Fruit fly (Drosophila melanogaster): ENCODE measurements around the gene Atg8a.
A peak's percentile ranks its signal among the peaks of the same experiment; 100 is the strongest.

The Atg8a gene

dm6 chrX:10738151-10738430, 30.0 kb downstream of the Atg8a start:
- TF ChIP-seq Clk (GFP tag; optimal IDR thresholded peaks at IDR 0.05) (no peak), CG14711 (tag; optimal IDR thresholded peaks at IDR 0.05) (no peak), CG7101 (tag; optimal IDR thresholded peaks at IDR 0.05) (no peak), ovo (GFP tag; optimal IDR thresholded peaks at IDR 0.05) (no peak), Crg-1 (GFP tag; optimal IDR thresholded peaks at IDR 0.05) (no peak), pad (GFP tag; optimal IDR thresholded peaks at IDR 0.05) (no peak), CG7045 (GFP tag; optimal IDR thresholded peaks at IDR 0.05) (no peak), Hr96 (GFP tag; optimal IDR thresholded peaks at IDR 0.05) (no peak), CG1620 (GFP tag; optimal IDR thresholded peaks at IDR 0.05) (no peak), tj (GFP tag; optimal IDR thresholded peaks at IDR 0.05) (no peak), cic (GFP tag; optimal IDR thresholded peaks at IDR 0.05) (no peak), cnc (optimal IDR thresholded peaks at IDR 0.05) (no peak), bab1 (GFP tag; optimal IDR thresholded peaks at IDR 0.05) (no peak)

- TF ChIP-seq bab1 (GFP tag; optimal IDR thresholded peaks at IDR 0.05): no peak
- peak; percentile 42 for TF ChIP-seq CG5204 (GFP tag; optimal IDR thresholded peaks at IDR 0.05)
- peak; percentile 40 for TF ChIP-seq CG7045 (GFP tag; optimal IDR thresholded peaks at IDR 0.05)
- TF ChIP-seq Hr96 (GFP tag; optimal IDR thresholded peaks at IDR 0.05): peak; percentile 47
- no peak for TF ChIP-seq CG1620 (GFP tag; optimal IDR thresholded peaks at IDR 0.05)
- TF ChIP-seq tj (GFP tag; optimal IDR thresholded peaks at IDR 0.05): peak; percentile 15
- peak; percentile 31 for TF ChIP-seq CG12768 (GFP tag; optimal IDR thresholded peaks at IDR 0.05)
- TF ChIP-seq kay (GFP tag; ENCODE audit: borderline replicate concordance): no peak
- TF ChIP-seq Crg-1 (GFP tag; optimal IDR thresholded peaks at IDR 0.05): no peak
- TF ChIP-seq CG33017 (tag; optimal IDR thresholded peaks at IDR 0.05): peak; percentile 31
- peak; percentile 61 for TF ChIP-seq CG14711 (tag; optimal IDR thresholded peaks at IDR 0.05)
- peak; percentile 63 for TF ChIP-seq CG7101 (tag; optimal IDR thresholded peaks at IDR 0.05)
- TF ChIP-seq cic (GFP tag; optimal IDR thresholded peaks at IDR 0.05): no peak
- no peak for TF ChIP-seq cnc (optimal IDR thresholded peaks at IDR 0.05)
- peak; percentile 72 for TF ChIP-seq Clk (GFP tag; optimal IDR thresholded peaks at IDR 0.05)
- no peak for TF ChIP-seq ovo (GFP tag; optimal IDR thresholded peaks at IDR 0.05)
- no peak for TF ChIP-seq toe (GFP tag; optimal IDR thresholded peaks at IDR 0.05)
- no peak for TF ChIP-seq pad (GFP tag; optimal IDR thresholded peaks at IDR 0.05)
- peak; percentile 37 for TF ChIP-seq CG11617 (GFP tag; optimal IDR thresholded peaks at IDR 0.05)
- peak; percentile 26 for TF ChIP-seq Mnt (GFP tag; optimal IDR thresholded peaks at IDR 0.05)
Measured at dm6 chrX:10737422-10738150, 30.6 kb downstream of the Atg8a start.

dm6 chrX:10735682-10736353, 32.3 kb downstream of the Atg8a start:
- TF ChIP-seq kay (GFP tag; ENCODE audit: borderline replicate concordance) (peak; percentile 84), Hr96 (GFP tag; optimal IDR thresholded peaks at IDR 0.05) (peak; percentile 39), pad (GFP tag; optimal IDR thresholded peaks at IDR 0.05) (peak; percentile 33), Mnt (GFP tag; optimal IDR thresholded peaks at IDR 0.05) (peak; percentile 44), tj (GFP tag; optimal IDR thresholded peaks at IDR 0.05) (peak; percentile 83), CG7101 (tag; optimal IDR thresholded peaks at IDR 0.05) (peak; percentile 66), CG12768 (GFP tag; optimal IDR thresholded peaks at IDR 0.05) (peak; percentile 53), toe (GFP tag; optimal IDR thresholded peaks at IDR 0.05) (peak; percentile 44), CG33017 (tag; optimal IDR thresholded peaks at IDR 0.05) (peak; percentile 11), cnc (optimal IDR thresholded peaks at IDR 0.05) (no peak), Crg-1 (GFP tag; optimal IDR thresholded peaks at IDR 0.05) (no peak), cic (GFP tag; optimal IDR thresholded peaks at IDR 0.05) (peak; percentile 82), CG5204 (GFP tag; optimal IDR thresholded peaks at IDR 0.05) (peak; percentile 64), CG1620 (GFP tag; optimal IDR thresholded peaks at IDR 0.05) (no peak), CG14711 (tag; optimal IDR thresholded peaks at IDR 0.05) (peak; percentile 36), ovo (GFP tag; optimal IDR thresholded peaks at IDR 0.05) (peak; percentile 46), bab1 (GFP tag; optimal IDR thresholded peaks at IDR 0.05) (no peak), Clk (GFP tag; optimal IDR thresholded peaks at IDR 0.05) (no peak), CG11617 (GFP tag; optimal IDR thresholded peaks at IDR 0.05) (peak; percentile 55), CG7045 (GFP tag; optimal IDR thresholded peaks at IDR 0.05) (peak; percentile 30)

dm6 chrX:10734763-10735681, 33.1 kb downstream of the Atg8a start:
- TF ChIP-seq cic (GFP tag; optimal IDR thresholded peaks at IDR 0.05) (no peak), CG14711 (tag; optimal IDR thresholded peaks at IDR 0.05) (peak; percentile 60), CG12768 (GFP tag; optimal IDR thresholded peaks at IDR 0.05) (no peak), Clk (GFP tag; optimal IDR thresholded peaks at IDR 0.05) (no peak), pad (GFP tag; optimal IDR thresholded peaks at IDR 0.05) (no peak), Crg-1 (GFP tag; optimal IDR thresholded peaks at IDR 0.05) (no peak), CG7101 (tag; optimal IDR thresholded peaks at IDR 0.05) (peak; percentile 56), kay (GFP tag; ENCODE audit: borderline replicate concordance) (peak; percentile 6)

dm6 chrX:10732733-10733455, 35.2 kb downstream of the Atg8a start:
- TF ChIP-seq bab1 (GFP tag; optimal IDR thresholded peaks at IDR 0.05): no peak
- no peak for TF ChIP-seq CG12768 (GFP tag; optimal IDR thresholded peaks at IDR 0.05)
- no peak for TF ChIP-seq Hr96 (GFP tag; optimal IDR thresholded peaks at IDR 0.05)
- TF ChIP-seq CG33017 (tag; optimal IDR thresholded peaks at IDR 0.05): no peak
- TF ChIP-seq cic (GFP tag; optimal IDR thresholded peaks at IDR 0.05): no peak
- no peak for TF ChIP-seq tj (GFP tag; optimal IDR thresholded peaks at IDR 0.05)
- no peak for TF ChIP-seq CG7045 (GFP tag; optimal IDR thresholded peaks at IDR 0.05)
- TF ChIP-seq ovo (GFP tag; optimal IDR thresholded peaks at IDR 0.05): no peak
- no peak for TF ChIP-seq CG11617 (GFP tag; optimal IDR thresholded peaks at IDR 0.05)
- TF ChIP-seq kay (GFP tag; ENCODE audit: borderline replicate concordance): no peak
- TF ChIP-seq CG7101 (tag; optimal IDR thresholded peaks at IDR 0.05): no peak
- TF ChIP-seq CG14711 (tag; optimal IDR thresholded peaks at IDR 0.05): no peak
- no peak for TF ChIP-seq CG5204 (GFP tag; optimal IDR thresholded peaks at IDR 0.05)
- TF ChIP-seq Crg-1 (GFP tag; optimal IDR thresholded peaks at IDR 0.05): no peak
